Fruit fly (Drosophila melanogaster) whole organism, embryonic: ENCODE data around the gene eEF1delta.
A peak's percentile ranks its signal among the peaks of the same experiment; 100 is the strongest.

ENCODE experiments used
- Antp ChIP-seq: fragments of 200-800 bp; sonication (Bioruptor generic); optimal IDR thresholded peaks from 3 replicates; lab custom pipeline; 2016; ENCODE audit warnings: missing biosample characterization, missing genetic modification characterization
- Atf-2 ChIP-seq: fragments of 200-800 bp; sonication (Bioruptor generic); optimal IDR thresholded peaks from 2 replicates; lab custom pipeline; 2016; ENCODE audit warnings: missing biosample characterization, missing genetic modification characterization
- CG10267 ChIP-seq: fragments of 200-800 bp; sonication (Bioruptor generic); optimal IDR thresholded peaks from 2 replicates; lab custom pipeline; 2018; ENCODE audit warnings: missing biosample characterization, mild to moderate bottlenecking, missing genetic modification characterization, moderate library complexity
- CG10543 ChIP-seq: fragments of 200-800 bp; sonication (Bioruptor generic); optimal IDR thresholded peaks from 3 replicates; lab custom pipeline; 2017; ENCODE audit warnings: missing biosample characterization, mild to moderate bottlenecking, missing genetic modification characterization, moderate library complexity
- CG11560 ChIP-seq: fragments of 200-800 bp; sonication (Bioruptor generic); IDR thresholded peaks from 3 replicates; pipeline ENCODE4 v1.3.6; 2022; ENCODE audit warnings: missing biosample characterization, missing genetic modification characterization
- CG12155 ChIP-seq: fragments of 200-800 bp; sonication (Bioruptor generic); optimal IDR thresholded peaks from 3 replicates; lab custom pipeline; 2016; ENCODE audit warnings: missing biosample characterization, missing genetic modification characterization
- CG12391 ChIP-seq: fragments of 200-800 bp; sonication (Bioruptor generic); optimal IDR thresholded peaks from 3 replicates; lab custom pipeline; 2018; ENCODE audit warnings: missing biosample characterization, mild to moderate bottlenecking, missing genetic modification characterization, moderate library complexity
- CG13775 ChIP-seq: fragments of 200-800 bp; sonication (Bioruptor generic); optimal IDR thresholded peaks from 3 replicates; lab custom pipeline; 2017; ENCODE audit warnings: missing biosample characterization, mild to moderate bottlenecking, missing genetic modification characterization
- CG14441 ChIP-seq: fragments of 200-800 bp; sonication (Bioruptor generic); IDR thresholded peaks from 2 replicates; pipeline ENCODE4 v1.3.6; 2022; ENCODE audit warnings: missing biosample characterization, missing genetic modification characterization
- CG14860 ChIP-seq: fragments of 200-800 bp; sonication (Bioruptor generic); IDR thresholded peaks from 3 replicates; pipeline ENCODE4 v1.3.6; 2022; ENCODE audit warnings: missing biosample characterization, missing genetic modification characterization; ENCODE audit not compliant: partially characterized antibody
- CG15514 ChIP-seq: fragments of 200-800 bp; sonication (Bioruptor generic); optimal IDR thresholded peaks from 3 replicates; lab custom pipeline; 2017; ENCODE audit warnings: missing biosample characterization, missing genetic modification characterization, mild to moderate bottlenecking, moderate library complexity, missing genetic modification reagents
- CG16813 ChIP-seq: fragments of 200-800 bp; sonication (Bioruptor generic); IDR thresholded peaks from 3 replicates; pipeline ENCODE4 v1.3.6; 2022; ENCODE audit warnings: missing biosample characterization, missing genetic modification characterization; ENCODE audit not compliant: partially characterized antibody
- CG17328 ChIP-seq: fragments of 200-800 bp; sonication (Bioruptor generic); IDR thresholded peaks from 2 replicates; pipeline ENCODE4 v1.3.6; 2022; ENCODE audit warnings: missing biosample characterization, missing genetic modification characterization
- CG18599 ChIP-seq: fragments of 200-800 bp; sonication (Bioruptor generic); optimal IDR thresholded peaks from 3 replicates; lab custom pipeline; 2017; ENCODE audit warnings: missing biosample characterization, missing genetic modification characterization, mild to moderate bottlenecking, moderate library complexity, missing genetic modification reagents
- CG2678 ChIP-seq: fragments of 200-800 bp; sonication (Bioruptor generic); optimal IDR thresholded peaks from 3 replicates; lab custom pipeline; 2019; ENCODE audit warnings: missing biosample characterization, mild to moderate bottlenecking, missing genetic modification characterization, moderate library complexity
- CG2889 ChIP-seq: fragments of 200-800 bp; sonication (Bioruptor generic); IDR thresholded peaks from 3 replicates; pipeline ENCODE4 v1.3.6; 2022; ENCODE audit warnings: missing biosample characterization, missing genetic modification characterization
- CG30403 ChIP-seq: fragments of 200-800 bp; sonication (Bioruptor generic); optimal IDR thresholded peaks from 3 replicates; lab custom pipeline; 2016; ENCODE audit warnings: missing biosample characterization, missing genetic modification characterization
- CG30431 ChIP-seq: fragments of 200-800 bp; sonication (Bioruptor generic); optimal IDR thresholded peaks from 2 replicates; lab custom pipeline; 2017; ENCODE audit warnings: missing biosample characterization, missing genetic modification characterization
- CG4424 ChIP-seq: fragments of 200-800 bp; sonication (Bioruptor generic); optimal IDR thresholded peaks from 3 replicates; lab custom pipeline; 2016; ENCODE audit warnings: missing biosample characterization, missing genetic modification characterization
- CG6689 ChIP-seq: fragments of 200-800 bp; sonication (Bioruptor generic); IDR thresholded peaks from 2 replicates; pipeline ENCODE4 v1.3.6; 2022; ENCODE audit warnings: missing biosample characterization, missing genetic modification characterization
- CG6854 ChIP-seq: fragments of 200-800 bp; sonication (Bioruptor generic); optimal IDR thresholded peaks from 3 replicates; lab custom pipeline; 2017; ENCODE audit warnings: missing biosample characterization, mild to moderate bottlenecking, missing genetic modification characterization
- CG7357 ChIP-seq: fragments of 200-800 bp; sonication (Bioruptor generic); IDR thresholded peaks from 3 replicates; pipeline ENCODE4 v1.3.6; 2022; ENCODE audit warnings: missing biosample characterization, missing genetic modification characterization
- CG9817 ChIP-seq: fragments of 200-800 bp; sonication (Bioruptor generic); optimal IDR thresholded peaks from 2 replicates; lab custom pipeline; 2018; ENCODE audit warnings: missing biosample characterization, mild to moderate bottlenecking, missing genetic modification characterization, moderate library complexity
- CTCF ChIP-seq: fragments of 200-800 bp; sonication (Bioruptor generic); optimal IDR thresholded peaks from 2 replicates; lab custom pipeline; 2017; ENCODE audit warnings: missing biosample characterization, mild to moderate bottlenecking, missing genetic modification characterization, moderate library complexity
- CrebB ChIP-seq: fragments of 200-800 bp; sonication (Bioruptor generic); optimal IDR thresholded peaks from 3 replicates; lab custom pipeline; 2018; ENCODE audit warnings: missing biosample characterization, mild to moderate bottlenecking, missing genetic modification characterization
- Dip3 ChIP-seq: fragments of 200-800 bp; sonication (Bioruptor generic); optimal IDR thresholded peaks from 3 replicates; lab custom pipeline; 2016; ENCODE audit warnings: missing biosample characterization, missing genetic modification characterization
- Doc3 ChIP-seq: fragments of 200-800 bp; sonication (Bioruptor generic); IDR thresholded peaks from 3 replicates; pipeline ENCODE4 v1.3.6; 2022; ENCODE audit warnings: missing biosample characterization, missing genetic modification characterization; ENCODE audit not compliant: partially characterized antibody
- H15 ChIP-seq: fragments of 200-800 bp; sonication (Bioruptor generic); IDR thresholded peaks from 3 replicates; pipeline ENCODE4 v1.3.6; 2022; ENCODE audit warnings: missing biosample characterization, missing genetic modification characterization
- Meics ChIP-seq: fragments of 200-800 bp; sonication (Bioruptor generic); optimal IDR thresholded peaks from 2 replicates; lab custom pipeline; 2017; ENCODE audit warnings: missing biosample characterization, mild to moderate bottlenecking, missing genetic modification characterization
- NC2α ChIP-seq: fragments of 200-800 bp; sonication (Bioruptor generic); optimal IDR thresholded peaks from 2 replicates; lab custom pipeline; 2016; ENCODE audit warnings: missing biosample characterization, missing genetic modification characterization
- NC2β ChIP-seq: fragments of 200-800 bp; sonication (Bioruptor generic); optimal IDR thresholded peaks from 2 replicates; lab custom pipeline; 2016; ENCODE audit warnings: missing biosample characterization, missing genetic modification characterization
- NfI ChIP-seq: fragments of 200-800 bp; sonication (Bioruptor generic); optimal IDR thresholded peaks from 3 replicates; lab custom pipeline; 2018; ENCODE audit warnings: missing biosample characterization, mild to moderate bottlenecking, missing genetic modification characterization, moderate library complexity
- Rx ChIP-seq: fragments of 200-800 bp; sonication (Bioruptor generic); IDR thresholded peaks from 2 replicates; pipeline ENCODE4 v1.3.6; 2022; ENCODE audit warnings: missing biosample characterization, missing genetic modification characterization
- Scr ChIP-seq: fragments of 200-800 bp; sonication (Bioruptor generic); IDR thresholded peaks from 2 replicates; pipeline ENCODE4 v1.3.6; 2022; ENCODE audit warnings: missing biosample characterization, missing genetic modification characterization; ENCODE audit not compliant: partially characterized antibody
- Sin3A ChIP-seq: fragments of >200 bp; optimal IDR thresholded peaks from 2 replicates; lab custom pipeline; 2018
- Sry-δ ChIP-seq: fragments of 200-800 bp; sonication (Bioruptor generic); optimal IDR thresholded peaks from 2 replicates; lab custom pipeline; 2016; ENCODE audit warnings: missing biosample characterization, missing genetic modification characterization
- cato ChIP-seq: fragments of 200-800 bp; sonication (Bioruptor generic); optimal IDR thresholded peaks from 2 replicates; lab custom pipeline; 2016; ENCODE audit warnings: missing biosample characterization, missing genetic modification characterization, borderline replicate concordance
- cwo ChIP-seq: fragments of 200-800 bp; sonication (Bioruptor generic); optimal IDR thresholded peaks from 3 replicates; lab custom pipeline; 2017; ENCODE audit warnings: missing biosample characterization, missing genetic modification characterization, mild to moderate bottlenecking, moderate library complexity, missing genetic modification reagents
- danr ChIP-seq: fragments of 200-800 bp; sonication (Bioruptor generic); IDR thresholded peaks from 2 replicates; pipeline ENCODE4 v1.3.6; 2022; ENCODE audit warnings: missing biosample characterization, missing genetic modification characterization
- gfzf ChIP-seq: fragments of 200-800 bp; sonication (Bioruptor generic); optimal IDR thresholded peaks from 2 replicates; lab custom pipeline; 2016; ENCODE audit warnings: missing biosample characterization, mild to moderate bottlenecking, missing genetic modification characterization, moderate library complexity
- grn ChIP-seq: fragments of 200-800 bp; sonication (Bioruptor generic); optimal IDR thresholded peaks from 3 replicates; lab custom pipeline; 2017; ENCODE audit warnings: missing biosample characterization, missing genetic modification characterization
- inv ChIP-seq: fragments of 200-800 bp; sonication (Bioruptor generic); IDR thresholded peaks from 2 replicates; pipeline ENCODE4 v1.3.6; 2022; ENCODE audit warnings: missing biosample characterization, missing genetic modification characterization; ENCODE audit not compliant: partially characterized antibody
- kay ChIP-seq: fragments of 200-800 bp; sonication (Bioruptor generic); optimal IDR thresholded peaks from 2 replicates; lab custom pipeline; 2016; ENCODE audit warnings: missing biosample characterization, missing genetic modification characterization
- klu ChIP-seq: fragments of 200-800 bp; sonication (Bioruptor generic); IDR thresholded peaks from 2 replicates; pipeline ENCODE4 v1.3.6; 2022; ENCODE audit warnings: missing biosample characterization, missing genetic modification characterization
- odd ChIP-seq: fragments of 200-800 bp; sonication (Bioruptor generic); optimal IDR thresholded peaks from 2 replicates; lab custom pipeline; 2017; ENCODE audit warnings: missing biosample characterization, mild to moderate bottlenecking, missing genetic modification characterization
- prd ChIP-seq, 3 experiments: fragments of >200 bp in 2 of 3; fragments of 200-800 bp in 1 of 3; sonication (Bioruptor generic) in 1 of 3; optimal IDR thresholded peaks in 2 of 3; IDR thresholded peaks in 1 of 3; 2 replicates in 2 of 3; 3 replicates in 1 of 3; pipeline versions ENCODE4 v1.3.6 to Lab custom; 2017 to 2022; ENCODE audit warnings: missing biosample characterization in 1 of 3, missing genetic modification characterization in 1 of 3
- pzg ChIP-seq: fragments of 200-800 bp; sonication (Bioruptor generic); optimal IDR thresholded peaks from 3 replicates; lab custom pipeline; 2018; ENCODE audit warnings: missing biosample characterization, mild to moderate bottlenecking, missing genetic modification characterization, moderate library complexity
- rib ChIP-seq: fragments of 200-800 bp; sonication (Bioruptor generic); IDR thresholded peaks from 2 replicates; pipeline ENCODE4 v1.3.6; 2022; ENCODE audit warnings: missing biosample characterization, missing genetic modification characterization
- sim ChIP-seq: fragments of 200-800 bp; sonication (Bioruptor generic); IDR thresholded peaks from 2 replicates; pipeline ENCODE4 v1.3.6; 2022; ENCODE audit warnings: missing biosample characterization, missing genetic modification characterization
- tin ChIP-seq: fragments of 200-800 bp; sonication (Bioruptor generic); optimal IDR thresholded peaks from 3 replicates; lab custom pipeline; 2016; ENCODE audit warnings: missing biosample characterization, missing genetic modification characterization
- trem ChIP-seq: fragments of 200-800 bp; optimal IDR thresholded peaks from 3 replicates; lab custom pipeline; 2019; ENCODE audit warnings: missing biosample characterization, mild to moderate bottlenecking, missing genetic modification characterization, moderate library complexity
- vvl ChIP-seq: fragments of 200-800 bp; sonication (Bioruptor generic); IDR thresholded peaks from 2 replicates; pipeline ENCODE4 v1.3.6; 2022; ENCODE audit warnings: missing biosample characterization, missing genetic modification characterization

eEF1delta gene

dm6 chr2L:10231092-10231494 is 1.2 kb upstream of the eEF1delta start (continued):
- TF ChIP-seq CG18599 (GFP tag; lab: Kevin White, UChicago) = no peak
- no peak for TF ChIP-seq CTCF (GFP tag; lab: Kevin White, UChicago)
- no peak for TF ChIP-seq sim (GFP tag; lab: Robert Waterston, UW)
- TF ChIP-seq Dip3 (GFP tag; lab: Kevin White, UChicago) = no peak
- TF ChIP-seq Antp = no peak
- TF ChIP-seq CG12155 (GFP tag; lab: Kevin White, UChicago) = no peak
- TF ChIP-seq CG2678 (tag; lab: Kevin White, UChicago) = no peak
- no peak for TF ChIP-seq Sry-δ (GFP tag; lab: Kevin White, UChicago)
- no peak for TF ChIP-seq CG2889 (GFP tag; lab: Robert Waterston, UW)
- no peak for TF ChIP-seq kay (GFP tag; lab: Kevin White, UChicago)
- TF ChIP-seq CG14860 (GFP tag; lab: Robert Waterston, UW) = no peak
- no peak for TF ChIP-seq CG13775 (GFP tag; lab: Kevin White, UChicago)
- no peak for TF ChIP-seq tin (GFP tag; lab: Kevin White, UChicago)
- TF ChIP-seq Meics (GFP tag; lab: Kevin White, UChicago) = peak; percentile 44
- TF ChIP-seq odd (GFP tag; lab: Kevin White, UChicago) = no peak
- TF ChIP-seq CG10543 (GFP tag; lab: Kevin White, UChicago) = no peak
- TF ChIP-seq CG4424 = no peak
- no peak for TF ChIP-seq gfzf (GFP tag; lab: Kevin White, UChicago)
- TF ChIP-seq CG6854 (GFP tag; lab: Kevin White, UChicago) = no peak
- no peak for TF ChIP-seq CG14441 (GFP tag; lab: Robert Waterston, UW)
- no peak for TF ChIP-seq CG15514 (GFP tag; lab: Kevin White, UChicago)
- no peak for TF ChIP-seq Doc3 (GFP tag; lab: Robert Waterston, UW)
- TF ChIP-seq CG30431 (GFP tag; lab: Kevin White, UChicago) = no peak
- TF ChIP-seq CG30403 (GFP tag; lab: Kevin White, UChicago) = no peak
- TF ChIP-seq CG6689 (GFP tag; lab: Robert Waterston, UW) = no peak
- no peak for TF ChIP-seq grn
- no peak for TF ChIP-seq vvl
- TF ChIP-seq NC2β (GFP tag; lab: Kevin White, UChicago) = no peak
- TF ChIP-seq klu (GFP tag; lab: Robert Waterston, UW) = no peak
- no peak for TF ChIP-seq CG7357
- no peak for TF ChIP-seq CrebB (tag; lab: Kevin White, UChicago)
- no peak for TF ChIP-seq cwo (GFP tag; lab: Kevin White, UChicago)
- TF ChIP-seq CG10267 (tag; lab: Kevin White, UChicago) = no peak
- no peak for TF ChIP-seq pzg (GFP tag; lab: Kevin White, UChicago)
- no peak for TF ChIP-seq Rx
- TF ChIP-seq NC2α (GFP tag; lab: Kevin White, UChicago) = no peak
- TF ChIP-seq cato = no peak
- no peak for TF ChIP-seq CG12391 (tag; lab: Kevin White, UChicago)
- no peak for TF ChIP-seq trem
- no peak for TF ChIP-seq inv (GFP tag; lab: Robert Waterston, UW)
- TF ChIP-seq CG16813 = no peak
- no peak for TF ChIP-seq NfI (GFP tag; lab: Kevin White, UChicago)
- no peak for TF ChIP-seq prd (optimal IDR thresholded peaks at IDR 0.05; lab: Kevin White, UChicago)
- TF ChIP-seq prd (GFP tag; IDR thresholded peaks at IDR 0.05; lab: Robert Waterston, UW) = no peak
- no peak for TF ChIP-seq CG11560 (tag; lab: Robert Waterston, UW)
- TF ChIP-seq rib (GFP tag; lab: Robert Waterston, UW) = 0 out of 2 replicates have a peak, but pooled peaks have one; percentile 58
- TF ChIP-seq Atf-2 = no peak
- TF ChIP-seq CG17328 (GFP tag; lab: Robert Waterston, UW) = no peak; the same call in 1 of the 2 replicates
- TF ChIP-seq danr (GFP tag; lab: Robert Waterston, UW) = no peak
- no peak for TF ChIP-seq CG9817 (tag; lab: Kevin White, UChicago)
- TF ChIP-seq H15 = no peak
- TF ChIP-seq Scr (GFP tag; lab: Robert Waterston, UW) = no peak
- no peak for TF ChIP-seq Sin3A (lab: Kevin White, UChicago)
